Worm (Caenorhabditis elegans) whole organism, L3 larva: ENCODE measurements around the gene F26D10.13.

Experiments
- ZK546.5 ChIP-seq: sonication (generic microtip); optimal IDR thresholded peaks from 2 replicates; lab custom pipeline; 2017; ENCODE audit warnings: missing biosample characterization, missing genetic modification characterization
- ama-1 ChIP-seq: fragments of 150-350 bp; optimal IDR thresholded peaks from 2 replicates; lab custom pipeline; 2018
- elt-2 ChIP-seq: sonication (generic microtip); optimal IDR thresholded peaks from 2 replicates; lab custom pipeline; 2016; ENCODE audit warnings: missing genetic modification reagents, mild to moderate bottlenecking, missing genetic modification characterization, missing compliant biosample characterization
- lin-39 ChIP-seq: fragments of 150-350 bp; optimal IDR thresholded peaks from 2 replicates; lab custom pipeline; 2018; ENCODE audit warnings: missing biosample characterization, missing genetic modification reagents, missing genetic modification characterization
- mdl-1 ChIP-seq: fragments of 150-350 bp; optimal IDR thresholded peaks from 2 replicates; lab custom pipeline; 2014; ENCODE audit warnings: missing biosample characterization, missing genetic modification characterization
- mml-1 ChIP-seq: fragments of 150-350 bp; sonication (generic microtip); optimal IDR thresholded peaks from 3 replicates; lab custom pipeline; 2014; ENCODE audit warnings: missing biosample characterization, missing genetic modification characterization
- nhr-11 ChIP-seq: fragments of 150-350 bp; optimal IDR thresholded peaks from 2 replicates; lab custom pipeline; 2014; ENCODE audit warnings: missing biosample characterization, missing genetic modification characterization
- nhr-28 ChIP-seq: fragments of 150-350 bp; optimal IDR thresholded peaks from 2 replicates; lab custom pipeline; 2014; ENCODE audit warnings: missing biosample characterization, missing genetic modification characterization
- pha-4 ChIP-seq: fragments of 150-350 bp; optimal IDR thresholded peaks from 2 replicates; lab custom pipeline; 2014; ENCODE audit warnings: missing biosample characterization, missing genetic modification reagents, missing genetic modification characterization
- skn-1 ChIP-seq: fragments of 150-350 bp; optimal IDR thresholded peaks from 2 replicates; lab custom pipeline; 2014; ENCODE audit warnings: missing biosample characterization, missing genetic modification characterization
- ztf-4 ChIP-seq: fragments of 150-350 bp; optimal IDR thresholded peaks from 2 replicates; lab custom pipeline; 2014; ENCODE audit warnings: missing biosample characterization, missing genetic modification characterization

ce11 chrIV:17253435-17253834 is 11.2 kb downstream of the F26D10.13 start:
- TF ChIP-seq elt-2 (tag; lab: Kevin White, UChicago), result no peak
- no peak for TF ChIP-seq skn-1 (tag; lab: Kevin White, UChicago)
- TF ChIP-seq mdl-1 (tag; lab: Kevin White, UChicago), result no peak
- TF ChIP-seq lin-39 (tag; lab: Kevin White, UChicago), result no peak
- no peak for TF ChIP-seq ama-1
- TF ChIP-seq ztf-4 (tag; lab: Kevin White, UChicago), result no peak
- TF ChIP-seq mml-1 (tag; lab: Kevin White, UChicago), result no peak
- TF ChIP-seq nhr-11 (tag; lab: Kevin White, UChicago), result no peak
- TF ChIP-seq pha-4, result no peak
- TF ChIP-seq ZK546.5 (tag; lab: Kevin White, UChicago), result no peak
- no peak for TF ChIP-seq nhr-28 (tag; lab: Kevin White, UChicago)
